Fruit fly (Drosophila melanogaster) whole organism, wandering third instar larva: ENCODE results near the gene CG31789.

Experiments
- Abd-B ChIP-seq: fragments of >200 bp; optimal IDR thresholded peaks from 2 replicates; lab custom pipeline; 2017; ENCODE audit warnings: missing biosample characterization, missing genetic modification characterization
- CG32264 ChIP-seq: fragments of 200-800 bp; sonication (Bioruptor generic); optimal IDR thresholded peaks from 2 replicates; lab custom pipeline; 2016; ENCODE audit warnings: missing biosample characterization, missing genetic modification characterization
- CG9705 ChIP-seq: fragments of 200-800 bp; sonication (Bioruptor generic); optimal IDR thresholded peaks from 2 replicates; lab custom pipeline; 2018; ENCODE audit warnings: missing biosample characterization, mild to moderate bottlenecking, missing genetic modification characterization
- CrebA ChIP-seq: fragments of 200-800 bp; sonication (Bioruptor generic); optimal IDR thresholded peaks from 2 replicates; lab custom pipeline; 2016; ENCODE audit warnings: missing biosample characterization, mild to moderate bottlenecking, missing genetic modification characterization, borderline replicate concordance
- Dfd ChIP-seq: fragments of >200 bp; optimal IDR thresholded peaks from 2 replicates; lab custom pipeline; 2017; ENCODE audit warnings: missing biosample characterization, missing genetic modification characterization
- Dif ChIP-seq: fragments of 200-275, 200-300 bp; sonication (Bioruptor generic); optimal IDR thresholded peaks from 2 replicates; lab custom pipeline; 2018; ENCODE audit warnings: missing biosample characterization, missing genetic modification characterization; ENCODE audit not compliant: partially characterized antibody
- GATAd ChIP-seq: sonication (Bioruptor generic); optimal IDR thresholded peaks from 2 replicates; lab custom pipeline; 2016; ENCODE audit warnings: missing biosample characterization, missing genetic modification characterization
- HLH106 ChIP-seq: fragments of 200-800 bp; optimal IDR thresholded peaks from 3 replicates; lab custom pipeline; 2019; ENCODE audit warnings: missing biosample characterization, mild to moderate bottlenecking, missing genetic modification characterization, moderate library complexity
- Hnf4 ChIP-seq: fragments of 200-800 bp; sonication (Bioruptor generic); optimal IDR thresholded peaks from 2 replicates; lab custom pipeline; 2016; ENCODE audit warnings: missing biosample characterization, mild to moderate bottlenecking, missing genetic modification characterization
- Hr83 ChIP-seq: fragments of 200-300 bp; sonication (Bioruptor generic); optimal IDR thresholded peaks from 2 replicates; lab custom pipeline; 2016; ENCODE audit warnings: missing biosample characterization, mild to moderate bottlenecking, missing genetic modification characterization, moderate library complexity; ENCODE audit not compliant: poor library complexity, severe bottlenecking
- Jra ChIP-seq: sonication (Bioruptor generic); optimal IDR thresholded peaks from 2 replicates; lab custom pipeline; 2016; ENCODE audit warnings: missing biosample characterization, missing genetic modification characterization
- Mio ChIP-seq: sonication (Bioruptor generic); optimal IDR thresholded peaks from 2 replicates; lab custom pipeline; 2016; ENCODE audit warnings: missing biosample characterization, missing genetic modification characterization
- N ChIP-seq: fragments of >200 bp; optimal IDR thresholded peaks from 2 replicates; lab custom pipeline; 2018; ENCODE audit warnings: missing biosample characterization, missing external identifiers, missing genetic modification characterization
- OdsH ChIP-seq: fragments of 200-800 bp; sonication (Bioruptor generic); optimal IDR thresholded peaks from 2 replicates; lab custom pipeline; 2016; ENCODE audit warnings: missing biosample characterization, mild to moderate bottlenecking, missing genetic modification characterization
- Rel ChIP-seq, 2 experiments: fragments of 200-800 bp; sonication (Bioruptor generic) in 1 of 2; optimal IDR thresholded peaks; 2 replicates in 1 of 2; 3 replicates in 1 of 2; lab custom pipeline; 2016 to 2019; ENCODE audit warnings: mild to moderate bottlenecking in 2 of 2, missing biosample characterization in 2 of 2, missing genetic modification characterization in 2 of 2, moderate library complexity in 1 of 2
- Sp1 ChIP-seq: fragments of 200-800 bp; sonication (Bioruptor generic); optimal IDR thresholded peaks from 3 replicates; lab custom pipeline; 2019; ENCODE audit warnings: missing biosample characterization, mild to moderate bottlenecking, missing genetic modification characterization, moderate library complexity
- Vsx2 ChIP-seq: fragments of 200-300, 225-300 bp; sonication (Bioruptor generic); optimal IDR thresholded peaks from 2 replicates; lab custom pipeline; 2018; ENCODE audit warnings: missing biosample characterization, missing genetic modification characterization; ENCODE audit not compliant: partially characterized antibody
- br ChIP-seq: fragments of 200-800 bp; sonication (Bioruptor generic); optimal IDR thresholded peaks from 2 replicates; lab custom pipeline; 2016; ENCODE audit warnings: missing biosample characterization, missing genetic modification characterization
- brk ChIP-seq: fragments of 200-800 bp; sonication (Bioruptor generic); optimal IDR thresholded peaks from 2 replicates; lab custom pipeline; 2016; ENCODE audit warnings: missing biosample characterization, mild to moderate bottlenecking, missing genetic modification characterization
- dmrt93B ChIP-seq: fragments of 200-800 bp; sonication (Bioruptor generic); optimal IDR thresholded peaks from 2 replicates; lab custom pipeline; 2018; ENCODE audit warnings: missing biosample characterization, mild to moderate bottlenecking, missing genetic modification characterization
- dsf ChIP-seq: sonication (Bioruptor generic); optimal IDR thresholded peaks from 2 replicates; lab custom pipeline; 2016; ENCODE audit warnings: missing biosample characterization, missing genetic modification characterization, borderline replicate concordance
- foxo ChIP-seq, 2 experiments: fragments of 200-800 bp; sonication (Bioruptor generic); optimal IDR thresholded peaks; 2 replicates in 1 of 2; 3 replicates in 1 of 2; lab custom pipeline; 2016 to 2017; ENCODE audit warnings: missing biosample characterization in 2 of 2, missing genetic modification characterization in 2 of 2
- fru ChIP-seq: fragments of 200-800 bp; sonication (Bioruptor generic); optimal IDR thresholded peaks from 3 replicates; lab custom pipeline; 2016; ENCODE audit warnings: missing biosample characterization, mild to moderate bottlenecking, missing genetic modification characterization
- h ChIP-seq: fragments of 200-800 bp; sonication (Bioruptor generic); optimal IDR thresholded peaks from 3 replicates; lab custom pipeline; 2016; ENCODE audit warnings: missing biosample characterization, mild to moderate bottlenecking, missing genetic modification characterization
- jim ChIP-seq: fragments of 175-275, 200-325 bp; sonication (Bioruptor generic); optimal IDR thresholded peaks from 2 replicates; lab custom pipeline; 2016; ENCODE audit warnings: missing biosample characterization, mild to moderate bottlenecking, missing genetic modification characterization
- psq ChIP-seq: fragments of 200-800 bp; sonication (Bioruptor generic); optimal IDR thresholded peaks from 3 replicates; lab custom pipeline; 2017; ENCODE audit warnings: missing biosample characterization, mild to moderate bottlenecking, missing genetic modification characterization, moderate library complexity
- rgr ChIP-seq: fragments of 200-800 bp; sonication (Bioruptor generic); optimal IDR thresholded peaks from 3 replicates; lab custom pipeline; 2016; ENCODE audit warnings: missing biosample characterization, mild to moderate bottlenecking, missing genetic modification characterization
- sv ChIP-seq: fragments of 200-800 bp; sonication (Bioruptor generic); optimal IDR thresholded peaks from 3 replicates; lab custom pipeline; 2016; ENCODE audit warnings: missing biosample characterization, missing genetic modification characterization
- tai ChIP-seq: sonication (Bioruptor generic); optimal IDR thresholded peaks from 2 replicates; lab custom pipeline; 2016; ENCODE audit warnings: missing biosample characterization, missing genetic modification characterization
- woc ChIP-seq: sonication (Bioruptor generic); optimal IDR thresholded peaks from 2 replicates; lab custom pipeline; 2016; ENCODE audit warnings: missing biosample characterization, mild to moderate bottlenecking, missing genetic modification characterization

The CG31789 gene

DNA sequence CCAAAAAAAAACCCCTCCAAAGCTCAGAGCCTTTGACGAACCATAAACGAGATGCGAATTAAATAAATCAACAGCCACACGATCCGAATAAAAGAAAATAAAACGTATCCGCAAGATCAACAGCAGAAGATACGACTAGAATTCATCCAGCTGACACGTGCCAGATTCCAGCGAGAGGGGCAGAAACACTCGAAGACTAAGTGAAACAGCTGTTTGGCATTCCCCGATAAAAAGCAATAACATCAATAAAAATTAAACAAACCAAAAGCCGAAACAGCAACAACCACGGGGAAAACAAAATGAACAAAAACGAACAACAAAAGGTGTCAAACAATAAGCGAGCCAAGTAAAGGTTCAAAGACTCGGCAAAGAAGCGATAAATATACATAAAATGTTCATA is 46.6 kb upstream of the CG31789 start:
- TF ChIP-seq brk (GFP tag; lab: Kevin White, UChicago) (no peak), Sp1 (GFP tag; lab: Kevin White, UChicago) (peak; percentile 19), psq (GFP tag; lab: Kevin White, UChicago) (peak; percentile 28), OdsH (GFP tag; lab: Kevin White, UChicago) (peak; percentile 41), CG9705 (GFP tag; lab: Kevin White, UChicago) (peak; percentile 20), Hnf4 (peak; percentile 26), CG32264 (no peak), Mio (GFP tag; lab: Kevin White, UChicago) (no peak), foxo (GFP tag; optimal IDR thresholded peaks at IDR 0.05; lab: Kevin White, UChicago) (peak in 1 of 2 experiments; percentile 28), HLH106 (no peak), Hr83 (GFP tag; lab: Kevin White, UChicago) (peak; percentile 25), jim (no peak), GATAd (GFP tag; lab: Kevin White, UChicago) (peak; percentile 12), woc (GFP tag; lab: Kevin White, UChicago) (no peak), h (GFP tag; lab: Kevin White, UChicago) (peak; percentile 78), CrebA (GFP tag; lab: Kevin White, UChicago) (peak; percentile 54), N (GFP tag; lab: Kevin White, UChicago) (no peak), dsf (GFP tag; lab: Kevin White, UChicago) (no peak), Rel (GFP tag; optimal IDR thresholded peaks at IDR 0.05; lab: Kevin White, UChicago) (no peak), Rel (tag; optimal IDR thresholded peaks at IDR 0.05; lab: Kevin White, UChicago) (peak; percentile 54), Jra (GFP tag; lab: Kevin White, UChicago) (no peak), rgr (GFP tag; lab: Kevin White, UChicago) (peak; percentile 19), Vsx2 (GFP tag; lab: Kevin White, UChicago) (no peak)
- TF ChIP-seq, all 38 proteins: peak for 12

DNA sequence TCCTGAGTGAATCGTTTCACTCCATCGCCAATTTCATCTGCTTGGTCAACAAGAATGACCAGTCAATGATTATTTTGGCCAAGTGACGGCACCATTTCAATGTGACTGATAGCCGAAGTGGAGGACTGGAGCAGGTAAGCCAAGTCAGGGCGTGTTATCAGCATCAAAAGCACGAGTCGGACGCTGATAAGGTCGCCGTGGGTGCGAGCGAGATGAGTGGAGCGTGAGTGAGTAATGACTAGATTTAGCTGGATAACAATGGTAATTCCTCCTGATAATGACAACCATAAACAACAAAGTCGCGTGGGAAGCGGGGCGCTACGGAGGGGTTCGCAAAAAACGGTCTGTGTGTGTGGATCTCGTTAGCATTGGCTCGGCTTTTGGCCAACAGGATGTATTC is 44.7 kb upstream of the CG31789 start:
- TF ChIP-seq h (GFP tag; lab: Kevin White, UChicago): peak; percentile 76
- TF ChIP-seq br (GFP tag; lab: Kevin White, UChicago): peak; percentile 24
- TF ChIP-seq Rel (GFP tag; optimal IDR thresholded peaks at IDR 0.05; lab: Kevin White, UChicago): no peak
- peak; percentile 60 for TF ChIP-seq Rel (tag; optimal IDR thresholded peaks at IDR 0.05; lab: Kevin White, UChicago)
- no peak for TF ChIP-seq psq (GFP tag; lab: Kevin White, UChicago)

dm6 chr2L:18561522-18562119 is 44.1 kb upstream of the CG31789 start:
- no peak for TF ChIP-seq CG32264
- no peak for TF ChIP-seq N (GFP tag; lab: Kevin White, UChicago)
- TF ChIP-seq Sp1 (GFP tag; lab: Kevin White, UChicago): peak; percentile 24
- TF ChIP-seq Hr83 (GFP tag; lab: Kevin White, UChicago): peak; percentile 48
- no peak for TF ChIP-seq CrebA (GFP tag; lab: Kevin White, UChicago)
- no peak for TF ChIP-seq GATAd (GFP tag; lab: Kevin White, UChicago)
- no peak for TF ChIP-seq Rel (GFP tag; optimal IDR thresholded peaks at IDR 0.05; lab: Kevin White, UChicago)
- TF ChIP-seq Rel (tag; optimal IDR thresholded peaks at IDR 0.05; lab: Kevin White, UChicago): peak; percentile 69
- TF ChIP-seq Dif (GFP tag; lab: Kevin White, UChicago): no peak
- no peak for TF ChIP-seq Jra (GFP tag; lab: Kevin White, UChicago)
- TF ChIP-seq dsf (GFP tag; lab: Kevin White, UChicago): no peak
- TF ChIP-seq rgr (GFP tag; lab: Kevin White, UChicago): peak; percentile 4
- TF ChIP-seq foxo (GFP tag; optimal IDR thresholded peaks at IDR 0.05; lab: Kevin White, UChicago): peak in 1 of 2 experiments; percentile 14
- TF ChIP-seq CG9705 (GFP tag; lab: Kevin White, UChicago): no peak
- no peak for TF ChIP-seq dmrt93B (GFP tag; lab: Kevin White, UChicago)
- TF ChIP-seq woc (GFP tag; lab: Kevin White, UChicago): no peak
- TF ChIP-seq psq (GFP tag; lab: Kevin White, UChicago): peak; percentile 62
- TF ChIP-seq OdsH (GFP tag; lab: Kevin White, UChicago): no peak
- TF ChIP-seq Abd-B (GFP tag; lab: Kevin White, UChicago): no peak
- TF ChIP-seq fru (GFP tag; lab: Kevin White, UChicago): no peak
- no peak for TF ChIP-seq tai (GFP tag; lab: Kevin White, UChicago)
- TF ChIP-seq HLH106: peak; percentile 20
- no peak for TF ChIP-seq jim
- no peak for TF ChIP-seq brk (GFP tag; lab: Kevin White, UChicago)
- no peak for TF ChIP-seq Dfd (GFP tag; lab: Kevin White, UChicago)
- peak; percentile 10 for TF ChIP-seq h (GFP tag; lab: Kevin White, UChicago)
- no peak for TF ChIP-seq sv
